Worm (Caenorhabditis elegans) whole organism, L1 larva: ENCODE data around the gene srg-6.

Experiments used
- dsc-1 ChIP-seq: sonication (generic microtip); optimal IDR thresholded peaks from 2 replicates; lab custom pipeline; 2016; ENCODE audit warnings: mild to moderate bottlenecking, missing genetic modification characterization, missing compliant biosample characterization
- elt-3 ChIP-seq, 6 experiments: fragments of 150-350 bp in 1 of 6; sonication (generic microtip); optimal IDR thresholded peaks; 2 replicates each; lab custom pipeline; 2017 to 2018; ENCODE audit warnings: missing biosample characterization in 6 of 6, missing genetic modification characterization in 6 of 6, inconsistent platforms in 1 of 6
- fkh-10 ChIP-seq: sonication (generic microtip); optimal IDR thresholded peaks from 2 replicates; lab custom pipeline; 2017; ENCODE audit warnings: missing biosample characterization, missing genetic modification reagents, missing genetic modification characterization
- lin-13 ChIP-seq: fragments of 150-350 bp; optimal IDR thresholded peaks from 2 replicates; lab custom pipeline; 2014; ENCODE audit warnings: missing biosample characterization, missing genetic modification reagents, missing genetic modification characterization
- lin-15B ChIP-seq: fragments of 150-350 bp; sonication (generic microtip); optimal IDR thresholded peaks from 3 replicates; lab custom pipeline; 2014; ENCODE audit warnings: missing biosample characterization, missing genetic modification characterization
- lsy-2 ChIP-seq, 2 experiments: fragments of 150-350 bp; optimal IDR thresholded peaks; 2 replicates each; lab custom pipeline; 2014; ENCODE audit warnings: missing biosample characterization in 2 of 2, missing genetic modification characterization in 2 of 2
- mdl-1 ChIP-seq, 2 experiments: fragments of 150-350 bp; optimal IDR thresholded peaks; 2 replicates each; lab custom pipeline; 2014 to 2017; ENCODE audit warnings: missing biosample characterization in 2 of 2, missing genetic modification characterization in 2 of 2, inconsistent platforms in 1 of 2
- mep-1 ChIP-seq: fragments of 150-350 bp; optimal IDR thresholded peaks from 2 replicates; lab custom pipeline; 2014; ENCODE audit warnings: missing biosample characterization, missing genetic modification characterization
- nhr-11 ChIP-seq: fragments of 150-350 bp; optimal IDR thresholded peaks from 2 replicates; lab custom pipeline; 2014; ENCODE audit warnings: missing biosample characterization, missing genetic modification characterization
- nhr-19 ChIP-seq: fragments of 200-800 bp; sonication (Bioruptor generic); conservative IDR thresholded peaks from 2 replicates; pipeline ENCODE4 v1.3.6; 2022; ENCODE audit warnings: missing genetic modification characterization, missing compliant biosample characterization
- nhr-237 ChIP-seq: fragments of 150-350 bp; optimal IDR thresholded peaks from 2 replicates; lab custom pipeline; 2014; ENCODE audit warnings: missing biosample characterization, missing genetic modification characterization
- snpc-4 ChIP-seq: fragments of 150-350 bp; optimal IDR thresholded peaks from 2 replicates; lab custom pipeline; 2014; ENCODE audit warnings: missing biosample characterization, missing genetic modification characterization
- unc-30 ChIP-seq: sonication (generic microtip); optimal IDR thresholded peaks from 2 replicates; lab custom pipeline; 2017; ENCODE audit warnings: missing biosample characterization, missing genetic modification characterization
- ztf-11 ChIP-seq, 2 experiments: sonication (generic microtip); optimal IDR thresholded peaks; 2 replicates each; lab custom pipeline; 2016 to 2017; ENCODE audit warnings: missing genetic modification characterization in 2 of 2, missing biosample characterization in 1 of 2, missing compliant biosample characterization in 1 of 2

DNA sequence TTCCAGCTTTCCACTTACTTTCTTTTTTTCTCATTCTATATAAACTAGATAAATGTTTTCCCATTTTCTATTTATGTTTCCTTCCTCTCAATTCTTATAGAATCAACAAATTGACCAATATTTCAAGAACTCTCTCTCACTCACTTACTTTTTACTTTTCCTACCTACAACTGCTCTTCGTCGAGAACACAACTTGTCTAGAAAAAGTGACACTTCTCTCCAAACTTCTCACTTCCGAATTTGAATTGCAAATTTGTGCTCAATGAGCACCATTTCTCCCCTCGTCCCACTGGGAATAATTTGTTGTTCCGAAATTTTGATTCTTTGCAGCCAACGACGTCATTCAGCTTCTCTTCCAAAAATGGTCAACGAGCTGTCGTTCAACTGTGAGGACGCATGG, 32.3 kb upstream of the srg-6 start, which contains the start of gene F47D12.3:
- no peak for TF ChIP-seq nhr-19
- TF ChIP-seq mep-1 (tag; lab: Kevin White, UChicago) = no peak
- no peak for TF ChIP-seq lin-15B (tag; lab: Kevin White, UChicago)
- TF ChIP-seq nhr-237 (tag; lab: Kevin White, UChicago) = no peak
- no peak for TF ChIP-seq elt-3 (tag; optimal IDR thresholded peaks at IDR 0.05; lab: Kevin White, UChicago)
- no peak for TF ChIP-seq mdl-1 (tag; optimal IDR thresholded peaks at IDR 0.05; lab: Kevin White, UChicago)
- no peak for TF ChIP-seq ztf-11 (tag; optimal IDR thresholded peaks at IDR 0.05; lab: Kevin White, UChicago)
- TF ChIP-seq dsc-1 (tag; lab: Kevin White, UChicago) = no peak
- TF ChIP-seq fkh-10 (GFP tag; lab: Kevin White, UChicago) = no peak
- no peak for TF ChIP-seq unc-30 (tag; lab: Kevin White, UChicago)
- no peak for TF ChIP-seq snpc-4 (tag; lab: Kevin White, UChicago)
- no peak for TF ChIP-seq lsy-2 (tag; optimal IDR thresholded peaks at IDR 0.05; lab: Kevin White, UChicago)
- TF ChIP-seq nhr-11 (tag; lab: Kevin White, UChicago) = no peak
- no peak for TF ChIP-seq lin-13
